Fruit fly (Drosophila melanogaster) whole organism, embryonic: ENCODE measurements around the gene CG11608.

ENCODE experiments used
- Aef1 ChIP-seq: fragments of 200-800 bp; sonication (Bioruptor generic); IDR thresholded peaks from 3 replicates; pipeline ENCODE4 v1.3.6; 2022; ENCODE audit warnings: missing biosample characterization, missing genetic modification characterization
- BEAF-32 ChIP-seq: fragments of 200-800 bp; sonication (Bioruptor generic); optimal IDR thresholded peaks from 3 replicates; lab custom pipeline; 2017; ENCODE audit warnings: missing biosample characterization, missing genetic modification characterization, mild to moderate bottlenecking, moderate library complexity, missing genetic modification reagents
- Blimp-1 ChIP-seq: fragments of 200-800 bp; sonication (Bioruptor generic); optimal IDR thresholded peaks from 3 replicates; lab custom pipeline; 2018; ENCODE audit warnings: missing biosample characterization, missing genetic modification characterization, mild to moderate bottlenecking, moderate library complexity, missing genetic modification reagents
- CG10366 ChIP-seq: fragments of 200-800 bp; sonication (Bioruptor generic); IDR thresholded peaks from 2 replicates; pipeline ENCODE4 v1.3.6; 2022; ENCODE audit warnings: missing biosample characterization, missing genetic modification characterization
- CG10959 ChIP-seq: fragments of 200-800 bp; sonication (Bioruptor generic); IDR thresholded peaks from 2 replicates; pipeline ENCODE4 v1.3.6; 2022; ENCODE audit warnings: missing biosample characterization, missing genetic modification characterization
- CG11695 ChIP-seq: fragments of 200-800 bp; sonication (Bioruptor generic); IDR thresholded peaks from 3 replicates; pipeline ENCODE4 v1.3.6; 2022; ENCODE audit warnings: missing biosample characterization, missing genetic modification characterization
- CG11723 ChIP-seq: fragments of 200-800 bp; sonication (Bioruptor generic); optimal IDR thresholded peaks from 2 replicates; lab custom pipeline; 2017; ENCODE audit warnings: missing biosample characterization, mild to moderate bottlenecking, missing genetic modification characterization
- CG15073 ChIP-seq: fragments of 200-800 bp; sonication (Bioruptor generic); optimal IDR thresholded peaks from 2 replicates; lab custom pipeline; 2016; ENCODE audit warnings: missing biosample characterization, missing genetic modification characterization
- CG15601 ChIP-seq: fragments of 200-800 bp; sonication (Bioruptor generic); optimal IDR thresholded peaks from 3 replicates; lab custom pipeline; 2019; ENCODE audit warnings: missing biosample characterization, mild to moderate bottlenecking, missing genetic modification characterization, moderate library complexity
- CG16813 ChIP-seq: fragments of 200-800 bp; sonication (Bioruptor generic); IDR thresholded peaks from 3 replicates; pipeline ENCODE4 v1.3.6; 2022; ENCODE audit warnings: missing biosample characterization, missing genetic modification characterization; ENCODE audit not compliant: partially characterized antibody
- CG18599 ChIP-seq: fragments of 200-800 bp; sonication (Bioruptor generic); optimal IDR thresholded peaks from 3 replicates; lab custom pipeline; 2017; ENCODE audit warnings: missing biosample characterization, missing genetic modification characterization, mild to moderate bottlenecking, moderate library complexity, missing genetic modification reagents
- CG18619 ChIP-seq: fragments of 200-800 bp; sonication (Bioruptor generic); optimal IDR thresholded peaks from 3 replicates; lab custom pipeline; 2017; ENCODE audit warnings: missing biosample characterization, mild to moderate bottlenecking, missing genetic modification characterization
- CG2875 ChIP-seq: fragments of 200-800 bp; sonication (Bioruptor generic); optimal IDR thresholded peaks from 2 replicates; lab custom pipeline; 2017; ENCODE audit warnings: missing biosample characterization, mild to moderate bottlenecking, missing genetic modification characterization, missing genetic modification reagents
- CG30020 ChIP-seq: fragments of 200-800 bp; optimal IDR thresholded peaks from 2 replicates; lab custom pipeline; 2019; ENCODE audit warnings: missing biosample characterization, mild to moderate bottlenecking, missing genetic modification characterization, moderate library complexity
- CG32772 ChIP-seq: fragments of 200-800 bp; sonication (Bioruptor generic); IDR thresholded peaks from 2 replicates; pipeline ENCODE4 v1.3.6; 2022; ENCODE audit warnings: missing biosample characterization, missing genetic modification characterization
- CG34422 ChIP-seq: fragments of 200-800 bp; sonication (Bioruptor generic); IDR thresholded peaks from 3 replicates; pipeline ENCODE4 v1.3.6; 2022; ENCODE audit warnings: missing biosample characterization, missing genetic modification characterization
- CG3726 ChIP-seq: fragments of 200-800 bp; sonication (Bioruptor generic); IDR thresholded peaks from 3 replicates; pipeline ENCODE4, ENCODE4 v1.3.6; 2022; ENCODE audit warnings: missing biosample characterization, missing genetic modification characterization
- CG7963 ChIP-seq: fragments of 200-800 bp; sonication (Bioruptor generic); IDR thresholded peaks from 3 replicates; pipeline ENCODE4 v1.3.6; 2022; ENCODE audit warnings: missing biosample characterization, missing genetic modification characterization; ENCODE audit not compliant: partially characterized antibody
- CG7987 ChIP-seq: fragments of 200-800 bp; sonication (Bioruptor generic); optimal IDR thresholded peaks from 2 replicates; lab custom pipeline; 2018; ENCODE audit warnings: missing biosample characterization, mild to moderate bottlenecking, missing genetic modification characterization, moderate library complexity
- CG9876 ChIP-seq: fragments of 200-800 bp; sonication (Bioruptor generic); optimal IDR thresholded peaks from 2 replicates; lab custom pipeline; 2016; ENCODE audit warnings: missing biosample characterization, missing genetic modification characterization
- CrebB ChIP-seq: fragments of 200-800 bp; sonication (Bioruptor generic); optimal IDR thresholded peaks from 3 replicates; lab custom pipeline; 2018; ENCODE audit warnings: missing biosample characterization, mild to moderate bottlenecking, missing genetic modification characterization
- Eip74EF ChIP-seq, 2 experiments: fragments of 200-800 bp in 1 of 2; fragments of >200 bp in 1 of 2; sonication (Bioruptor generic) in 1 of 2; optimal IDR thresholded peaks; 2 replicates each; lab custom pipeline; 2017 to 2019; ENCODE audit warnings: missing biosample characterization in 2 of 2, missing genetic modification characterization in 2 of 2, mild to moderate bottlenecking in 1 of 2, moderate library complexity in 1 of 2
- Fer1 ChIP-seq: fragments of 200-800 bp; sonication (Bioruptor generic); optimal IDR thresholded peaks from 2 replicates; lab custom pipeline; 2017; ENCODE audit warnings: missing biosample characterization, mild to moderate bottlenecking, missing genetic modification characterization
- NK7.1 ChIP-seq: fragments of 200-800 bp; sonication (Bioruptor generic); optimal IDR thresholded peaks from 3 replicates; lab custom pipeline; 2016; ENCODE audit warnings: missing biosample characterization, missing genetic modification characterization
- Side ChIP-seq: fragments of 200-800 bp; sonication (Bioruptor generic); optimal IDR thresholded peaks from 2 replicates; lab custom pipeline; 2016; ENCODE audit warnings: missing biosample characterization, missing genetic modification characterization
- Sin3A ChIP-seq: fragments of >200 bp; optimal IDR thresholded peaks from 2 replicates; lab custom pipeline; 2018
- Xrp1 ChIP-seq: fragments of 200-800 bp; sonication (Bioruptor generic); IDR thresholded peaks from 2 replicates; pipeline ENCODE4 v1.3.6; 2022; ENCODE audit warnings: missing biosample characterization, missing genetic modification characterization
- YL-1 ChIP-seq: fragments of 200-800 bp; sonication (Bioruptor generic); optimal IDR thresholded peaks from 3 replicates; lab custom pipeline; 2017; ENCODE audit warnings: missing biosample characterization, mild to moderate bottlenecking, missing genetic modification characterization
- cas ChIP-seq: fragments of 200-800 bp; sonication (Bioruptor generic); IDR thresholded peaks from 2 replicates; pipeline ENCODE4 v1.3.6; 2022; ENCODE audit warnings: missing biosample characterization, missing genetic modification characterization
- chif ChIP-seq, 2 experiments: fragments of 200-800 bp; sonication (Bioruptor generic); optimal IDR thresholded peaks; 3 replicates each; lab custom pipeline; 2016; ENCODE audit warnings: missing biosample characterization in 2 of 2, missing genetic modification characterization in 2 of 2
- corto ChIP-seq: fragments of 200-800 bp; sonication (Bioruptor generic); optimal IDR thresholded peaks from 2 replicates; lab custom pipeline; 2016; ENCODE audit warnings: missing biosample characterization, mild to moderate bottlenecking, missing genetic modification characterization, moderate library complexity
- dpn ChIP-seq, 2 experiments: fragments of 200-800 bp; sonication (Bioruptor generic); optimal IDR thresholded peaks; 3 replicates each; lab custom pipeline; 2016; ENCODE audit warnings: missing biosample characterization in 2 of 2, missing genetic modification characterization in 2 of 2
- exex ChIP-seq: fragments of 200-800 bp; sonication (Bioruptor generic); optimal IDR thresholded peaks from 4 replicates; lab custom pipeline; 2018; ENCODE audit warnings: missing biosample characterization, mild to moderate bottlenecking, missing genetic modification characterization, moderate library complexity
- gro ChIP-seq: fragments of 200-800 bp; sonication (Bioruptor generic); optimal IDR thresholded peaks from 2 replicates; lab custom pipeline; 2016; ENCODE audit warnings: missing biosample characterization, missing genetic modification characterization
- her ChIP-seq: fragments of 200-800 bp; sonication (Bioruptor generic); optimal IDR thresholded peaks from 2 replicates; lab custom pipeline; 2016; ENCODE audit warnings: missing biosample characterization, missing genetic modification characterization
- ken ChIP-seq: fragments of 200-800 bp; sonication (Bioruptor generic); IDR thresholded peaks from 3 replicates; pipeline ENCODE4 v1.3.6; 2022; ENCODE audit warnings: missing biosample characterization, missing genetic modification characterization
- luna ChIP-seq: fragments of 200-800 bp; sonication (Bioruptor generic); optimal IDR thresholded peaks from 2 replicates; lab custom pipeline; 2016; ENCODE audit warnings: missing biosample characterization, missing genetic modification characterization
- nau ChIP-seq: fragments of 200-800 bp; sonication (Bioruptor generic); optimal IDR thresholded peaks from 3 replicates; lab custom pipeline; 2017; ENCODE audit warnings: missing biosample characterization, mild to moderate bottlenecking, missing genetic modification characterization, missing genetic modification reagents
- nom ChIP-seq: fragments of 200-800 bp; sonication (Bioruptor generic); optimal IDR thresholded peaks from 2 replicates; lab custom pipeline; 2017; ENCODE audit warnings: missing biosample characterization, missing genetic modification characterization, mild to moderate bottlenecking, moderate library complexity, missing genetic modification reagents
- phol ChIP-seq: fragments of 200-800 bp; sonication (Bioruptor generic); optimal IDR thresholded peaks from 3 replicates; lab custom pipeline; 2018; ENCODE audit warnings: missing biosample characterization, mild to moderate bottlenecking, missing genetic modification characterization, moderate library complexity
- rib ChIP-seq: fragments of 200-800 bp; sonication (Bioruptor generic); IDR thresholded peaks from 2 replicates; pipeline ENCODE4 v1.3.6; 2022; ENCODE audit warnings: missing biosample characterization, missing genetic modification characterization
- row ChIP-seq: fragments of 200-800 bp; sonication (Bioruptor generic); IDR thresholded peaks from 3 replicates; pipeline ENCODE4 v1.3.6; 2022; ENCODE audit warnings: missing biosample characterization, missing genetic modification characterization
- salm ChIP-seq: fragments of 200-800 bp; sonication (Bioruptor generic); optimal IDR thresholded peaks from 2 replicates; lab custom pipeline; 2018; ENCODE audit warnings: missing biosample characterization, mild to moderate bottlenecking, missing genetic modification characterization
- sc ChIP-seq, 3 experiments: fragments of >200 bp in 2 of 3; fragments of 200-800 bp in 1 of 3; sonication (Bioruptor generic) in 1 of 3; optimal IDR thresholded peaks; 2 replicates in 2 of 3; 3 replicates in 1 of 3; lab custom pipeline; 2017; ENCODE audit warnings: mild to moderate bottlenecking in 1 of 3, missing biosample characterization in 1 of 3, missing genetic modification characterization in 1 of 3, missing genetic modification reagents in 1 of 3
- slbo ChIP-seq: fragments of 200-800 bp; sonication (Bioruptor generic); IDR thresholded peaks from 2 replicates; pipeline ENCODE4 v1.3.6; 2022; ENCODE audit warnings: missing biosample characterization, missing genetic modification characterization
- trem ChIP-seq: fragments of 200-800 bp; optimal IDR thresholded peaks from 3 replicates; lab custom pipeline; 2019; ENCODE audit warnings: missing biosample characterization, mild to moderate bottlenecking, missing genetic modification characterization, moderate library complexity
- trh ChIP-seq: fragments of 200-800 bp; sonication (Bioruptor generic); optimal IDR thresholded peaks from 2 replicates; lab custom pipeline; 2016; ENCODE audit warnings: missing biosample characterization, missing genetic modification characterization
- unc-4 ChIP-seq: fragments of 200-800 bp; sonication (Bioruptor generic); IDR thresholded peaks from 2 replicates; pipeline ENCODE4 v1.3.6; 2022; ENCODE audit warnings: missing biosample characterization, missing genetic modification characterization; ENCODE audit not compliant: partially characterized antibody
- wdn ChIP-seq: fragments of 200-800 bp; sonication (Bioruptor generic); IDR thresholded peaks from 2 replicates; pipeline ENCODE4 v1.3.6; 2022; ENCODE audit warnings: missing biosample characterization, missing genetic modification characterization
- zf30C ChIP-seq: fragments of 200-800 bp; sonication (Bioruptor generic); optimal IDR thresholded peaks from 3 replicates; lab custom pipeline; 2018; ENCODE audit warnings: missing biosample characterization, mild to moderate bottlenecking, missing genetic modification characterization

CG11608 gene

DNA sequence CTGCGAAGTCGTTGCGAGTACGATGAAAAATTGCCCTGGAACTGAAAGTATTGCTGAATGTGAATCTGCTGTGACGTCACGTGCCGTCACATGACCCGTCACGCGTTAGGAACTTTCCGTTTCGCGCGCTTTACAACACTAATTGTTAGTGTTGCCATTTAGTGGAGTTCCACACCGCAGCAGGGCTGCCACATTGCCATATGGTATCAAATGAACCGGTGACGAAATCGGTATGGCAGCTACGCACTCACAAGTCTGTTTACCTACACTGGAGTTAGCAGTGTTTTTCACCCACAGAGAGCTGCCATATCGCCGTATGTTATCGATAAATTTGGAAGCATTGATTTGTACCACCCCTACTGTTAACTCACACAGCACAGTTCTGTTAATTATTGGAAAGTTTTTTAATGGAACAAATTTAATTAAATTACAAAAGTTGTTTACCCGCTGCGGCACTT lies 10.6 kb upstream of the CG11608 start, which contains the start of the genes Vha55 and Snx3 (continued):
- TF ChIP-seq CG11695 (GFP tag; lab: Robert Waterston, UW) (no peak), Sin3A (peak; percentile 92), nau (GFP tag; lab: Kevin White, UChicago) (no peak), her (peak; percentile 89), slbo (no peak), trem (tag; lab: Kevin White, UChicago) (peak; percentile 91), CG11723 (GFP tag; lab: Kevin White, UChicago) (no peak), Xrp1 (no peak), dpn (GFP tag; optimal IDR thresholded peaks at IDR 0.05; lab: Kevin White, UChicago) (peak; percentile 84 to 92), zf30C (GFP tag; lab: Kevin White, UChicago) (no peak), CG3726 (GFP tag; lab: Robert Waterston, UW) (no peak), CG32772 (GFP tag; lab: Robert Waterston, UW) (no peak), BEAF-32 (GFP tag; lab: Kevin White, UChicago) (peak; percentile 71), CG2875 (peak; percentile 25), trh (peak; percentile 23), exex (tag; lab: Kevin White, UChicago) (peak; percentile 7), unc-4 (GFP tag; lab: Robert Waterston, UW) (no peak), CG7963 (no peak), rib (no peak), salm (tag; lab: Kevin White, UChicago) (no peak), CG18599 (GFP tag; lab: Kevin White, UChicago) (peak; percentile 83), CG9876 (GFP tag; lab: Kevin White, UChicago) (peak; percentile 89), chif (GFP tag; optimal IDR thresholded peaks at IDR 0.05; lab: Kevin White, UChicago) (peak; percentile 67 to 73), gro (GFP tag; lab: Kevin White, UChicago) (peak; percentile 93), Eip74EF (GFP tag; optimal IDR thresholded peaks at IDR 0.05; lab: Kevin White, UChicago) (no peak), CG10959 (GFP tag; lab: Robert Waterston, UW) (no peak), row (GFP tag; lab: Robert Waterston, UW) (no peak), Side (peak; percentile 72), CrebB (tag; lab: Kevin White, UChicago) (peak; percentile 89), luna (GFP tag; lab: Kevin White, UChicago) (peak; percentile 72), cas (no peak), CG15073 (GFP tag; lab: Kevin White, UChicago) (no peak), CG7987 (GFP tag; lab: Kevin White, UChicago) (peak; percentile 88), CG18619 (GFP tag; lab: Kevin White, UChicago) (peak; percentile 45), wdn (GFP tag; lab: Robert Waterston, UW) (no peak), ken (GFP tag; lab: Robert Waterston, UW) (no peak), YL-1 (peak; percentile 81), phol (tag; lab: Kevin White, UChicago) (peak; percentile 65), CG16813 (GFP tag; lab: Robert Waterston, UW) (no peak), CG30020 (tag; lab: Kevin White, UChicago) (peak; percentile 27), Fer1 (GFP tag; lab: Kevin White, UChicago) (peak; percentile 77), Blimp-1 (peak; percentile 59), Aef1 (GFP tag; lab: Robert Waterston, UW) (no peak), CG34422 (GFP tag; lab: Robert Waterston, UW) (no peak), CG10366 (no peak), sc (optimal IDR thresholded peaks at IDR 0.05; lab: Kevin White, UChicago) (no peak), sc (GFP tag; optimal IDR thresholded peaks at IDR 0.05; lab: Kevin White, UChicago) (no peak), nom (GFP tag; lab: Kevin White, UChicago) (no peak), NK7.1 (GFP tag; lab: Kevin White, UChicago) (peak; percentile 77), CG15601 (tag; lab: Kevin White, UChicago) (peak; percentile 80), corto (GFP tag; lab: Kevin White, UChicago) (no peak)
